Fruit fly (Drosophila melanogaster) whole organism, prepupa: ENCODE results near the gene mRpS34.

ENCODE experiments used
- CG11762 ChIP-seq: fragments of 200-800 bp; sonication (Bioruptor generic); optimal IDR thresholded peaks from 3 replicates; lab custom pipeline; 2016; ENCODE audit warnings: missing biosample characterization, missing genetic modification characterization; ENCODE audit not compliant: insufficient read depth
- CG31627 ChIP-seq: fragments of 200-800 bp; sonication (Bioruptor generic); optimal IDR thresholded peaks from 3 replicates; lab custom pipeline; 2016; ENCODE audit warnings: missing biosample characterization, missing genetic modification characterization
- CG6854 ChIP-seq: fragments of 200-800 bp; sonication (Bioruptor generic); optimal IDR thresholded peaks from 2 replicates; lab custom pipeline; 2017; ENCODE audit warnings: missing biosample characterization, mild to moderate bottlenecking, missing genetic modification characterization
- Sox102F ChIP-seq: fragments of 200-800 bp; sonication (Bioruptor generic); optimal IDR thresholded peaks from 2 replicates; lab custom pipeline; 2016; ENCODE audit warnings: missing biosample characterization, mild to moderate bottlenecking, missing genetic modification characterization
- achi ChIP-seq: fragments of 200-800 bp; sonication (Bioruptor generic); optimal IDR thresholded peaks from 3 replicates; lab custom pipeline; 2016; ENCODE audit warnings: missing biosample characterization, missing genetic modification characterization
- fd85E ChIP-seq: fragments of 200-800 bp; sonication (Bioruptor generic); optimal IDR thresholded peaks from 3 replicates; lab custom pipeline; 2016; ENCODE audit warnings: missing biosample characterization, missing genetic modification characterization

DNA sequence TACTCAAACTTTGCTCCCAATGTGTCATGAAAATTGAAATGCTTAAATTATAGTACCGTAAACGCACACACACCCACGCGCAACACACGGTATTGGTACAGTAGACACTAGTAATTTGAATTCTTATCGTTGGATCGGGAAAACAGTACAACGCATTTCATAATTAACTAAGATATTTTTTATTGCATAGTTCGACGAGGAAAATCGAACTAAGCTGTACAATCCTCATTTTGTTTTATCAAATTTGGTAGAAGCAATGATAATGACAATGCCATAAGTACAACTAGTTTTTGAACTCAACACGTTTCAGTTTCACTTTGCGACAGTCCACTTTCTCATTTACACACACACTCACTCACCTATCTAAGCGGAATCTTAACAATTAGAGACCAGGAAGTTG is 32.9 kb downstream of the mRpS34 start:
- no peak for TF ChIP-seq CG6854 (GFP tag; lab: Kevin White, UChicago)
- no peak for TF ChIP-seq Sox102F (GFP tag; lab: Kevin White, UChicago)
- TF ChIP-seq CG11762 (GFP tag; lab: Kevin White, UChicago) = no peak
- no peak for TF ChIP-seq fd85E (GFP tag; lab: Kevin White, UChicago)
- TF ChIP-seq achi = no peak
- TF ChIP-seq CG31627 = no peak
